Worm (Caenorhabditis elegans): ENCODE measurements around the gene F01D5.5.
"Not testable (repeated sequence)": the region's sequence is repeated elsewhere in the genome, so short reads cannot be mapped to it uniquely, and the experiment has no call there.

- not testable (repeated sequence) for TF ChIP-seq klf-2 (GFP tag; conservative IDR thresholded peaks at IDR 0.05)
- 0 out of 2 replicates have a peak, but pooled peaks have one; percentile 59 for TF ChIP-seq ztf-23 (GFP tag; IDR thresholded peaks at IDR 0.05)
Measured at ce11 chrII:14019625-14020024, 17.5 kb upstream of the F01D5.5 start.
